Fruit fly (Drosophila melanogaster) whole organism, embryonic: Measurements from ENCODE around the gene CG34288.

Source experiments
- Aef1 ChIP-seq: fragments of 200-800 bp; sonication (Bioruptor generic); IDR thresholded peaks from 3 replicates; pipeline ENCODE4 v1.3.6; 2022; ENCODE audit warnings: missing biosample characterization, missing genetic modification characterization
- Atf3 ChIP-seq: fragments of 200-800 bp; sonication (Bioruptor generic); optimal IDR thresholded peaks from 3 replicates; lab custom pipeline; 2016; ENCODE audit warnings: missing biosample characterization, missing genetic modification characterization
- BEAF-32 ChIP-seq: fragments of 200-800 bp; sonication (Bioruptor generic); optimal IDR thresholded peaks from 3 replicates; lab custom pipeline; 2017; ENCODE audit warnings: missing biosample characterization, missing genetic modification characterization, mild to moderate bottlenecking, moderate library complexity, missing genetic modification reagents
- BtbVII ChIP-seq: fragments of 200-800 bp; sonication (Bioruptor generic); optimal IDR thresholded peaks from 3 replicates; lab custom pipeline; 2017; ENCODE audit warnings: missing biosample characterization, mild to moderate bottlenecking, missing genetic modification characterization
- CG10979 ChIP-seq: fragments of 200-800 bp; sonication (Bioruptor generic); optimal IDR thresholded peaks from 2 replicates; lab custom pipeline; 2018; ENCODE audit warnings: missing biosample characterization, mild to moderate bottlenecking, missing genetic modification characterization, moderate library complexity
- CG12391 ChIP-seq: fragments of 200-800 bp; sonication (Bioruptor generic); optimal IDR thresholded peaks from 3 replicates; lab custom pipeline; 2018; ENCODE audit warnings: missing biosample characterization, mild to moderate bottlenecking, missing genetic modification characterization, moderate library complexity
- CG12769 ChIP-seq: fragments of 200-800 bp; sonication (Bioruptor generic); optimal IDR thresholded peaks from 2 replicates; lab custom pipeline; 2019; ENCODE audit warnings: missing biosample characterization, mild to moderate bottlenecking, missing genetic modification characterization, moderate library complexity
- CG14014 ChIP-seq: fragments of 200-800 bp; sonication (Bioruptor generic); IDR thresholded peaks from 2 replicates; pipeline ENCODE4 v1.3.6; 2022; ENCODE audit warnings: missing biosample characterization, missing genetic modification characterization
- CG14710 ChIP-seq: fragments of 200-800 bp; sonication (Bioruptor generic); optimal IDR thresholded peaks from 3 replicates; lab custom pipeline; 2019; ENCODE audit warnings: missing biosample characterization, mild to moderate bottlenecking, missing genetic modification characterization, moderate library complexity
- CG1603 ChIP-seq: fragments of 200-800 bp; sonication (Bioruptor generic); optimal IDR thresholded peaks from 2 replicates; lab custom pipeline; 2019; ENCODE audit warnings: missing biosample characterization, mild to moderate bottlenecking, missing genetic modification characterization, moderate library complexity
- CG17802 ChIP-seq: fragments of 200-800 bp; sonication (Bioruptor generic); optimal IDR thresholded peaks from 2 replicates; lab custom pipeline; 2018; ENCODE audit warnings: missing biosample characterization, mild to moderate bottlenecking, missing genetic modification characterization, moderate library complexity
- CG2120 ChIP-seq: fragments of 200-800 bp; sonication (Bioruptor generic); optimal IDR thresholded peaks from 3 replicates; lab custom pipeline; 2016; ENCODE audit warnings: missing biosample characterization, missing genetic modification characterization
- CG34224 ChIP-seq: fragments of 200-800 bp; sonication (Bioruptor generic); IDR thresholded peaks from 3 replicates; pipeline ENCODE4 v1.3.6; 2022; ENCODE audit warnings: missing biosample characterization, missing genetic modification characterization; ENCODE audit not compliant: partially characterized antibody
- CG34422 ChIP-seq: fragments of 200-800 bp; sonication (Bioruptor generic); IDR thresholded peaks from 3 replicates; pipeline ENCODE4 v1.3.6; 2022; ENCODE audit warnings: missing biosample characterization, missing genetic modification characterization
- CG4854 ChIP-seq: fragments of 200-800 bp; sonication (Bioruptor generic); optimal IDR thresholded peaks from 2 replicates; lab custom pipeline; 2016; ENCODE audit warnings: missing biosample characterization, missing genetic modification characterization, inconsistent platforms
- CG8290 ChIP-seq, 3 experiments: fragments of 200-800 bp; sonication (Bioruptor generic); optimal IDR thresholded peaks; 2 replicates each; lab custom pipeline; 2016 to 2019; ENCODE audit warnings: missing biosample characterization in 3 of 3, missing genetic modification characterization in 3 of 3, mild to moderate bottlenecking in 2 of 3, moderate library complexity in 1 of 3
- Dll ChIP-seq: fragments of 200-800 bp; sonication (Bioruptor generic); IDR thresholded peaks from 4 replicates; pipeline ENCODE4 v1.3.6; 2022; ENCODE audit warnings: missing biosample characterization, missing genetic modification characterization; ENCODE audit not compliant: partially characterized antibody
- Dp ChIP-seq: fragments of 200-800 bp; sonication (Bioruptor generic); optimal IDR thresholded peaks from 2 replicates; lab custom pipeline; 2018; ENCODE audit warnings: missing biosample characterization, mild to moderate bottlenecking, missing genetic modification characterization, moderate library complexity
- E2f2 ChIP-seq: fragments of 200-800 bp; sonication (Bioruptor generic); IDR thresholded peaks from 2 replicates; pipeline ENCODE4 v1.3.6; 2022; ENCODE audit warnings: missing biosample characterization, missing genetic modification characterization
- Ets65A ChIP-seq: fragments of 200-800 bp; sonication (Bioruptor generic); peaks from one replicate; lab custom pipeline; 2016; ENCODE audit warnings: missing biosample characterization, missing genetic modification characterization
- Fer1 ChIP-seq: fragments of 200-800 bp; sonication (Bioruptor generic); optimal IDR thresholded peaks from 2 replicates; lab custom pipeline; 2017; ENCODE audit warnings: missing biosample characterization, mild to moderate bottlenecking, missing genetic modification characterization
- Hr78 ChIP-seq, 2 experiments: fragments of 200-800 bp in 1 of 2; fragments of >200 bp in 1 of 2; sonication (Bioruptor generic) in 1 of 2; optimal IDR thresholded peaks; 2 replicates each; lab custom pipeline; 2017 to 2019; ENCODE audit warnings: missing biosample characterization in 2 of 2, missing genetic modification characterization in 2 of 2, mild to moderate bottlenecking in 1 of 2, moderate library complexity in 1 of 2
- Jarid2 ChIP-seq: fragments of 200-800 bp; sonication (Bioruptor generic); optimal IDR thresholded peaks from 3 replicates; lab custom pipeline; 2017; ENCODE audit warnings: mild to moderate bottlenecking, missing biosample characterization, missing genetic modification reagents, missing genetic modification characterization
- MBD-R2 ChIP-seq: fragments of 200-800 bp; sonication (Bioruptor generic); IDR thresholded peaks from 2 replicates; pipeline ENCODE4 v1.3.6; 2022; ENCODE audit warnings: missing biosample characterization, missing genetic modification characterization
- Mad ChIP-seq: fragments of 200-800 bp; sonication (Bioruptor generic); optimal IDR thresholded peaks from 2 replicates; lab custom pipeline; 2016; ENCODE audit warnings: missing biosample characterization, missing genetic modification characterization
- Med ChIP-seq: fragments of 200-800 bp; sonication (Bioruptor generic); peaks from one replicate; lab custom pipeline; 2016; ENCODE audit warnings: missing biosample characterization, missing genetic modification characterization, mild to moderate bottlenecking, inconsistent platforms, moderate library complexity
- Myb ChIP-seq: fragments of 200-800 bp; sonication (Bioruptor generic); optimal IDR thresholded peaks from 2 replicates; lab custom pipeline; 2016; ENCODE audit warnings: missing biosample characterization, missing genetic modification characterization
- NfI ChIP-seq: fragments of 200-800 bp; sonication (Bioruptor generic); optimal IDR thresholded peaks from 3 replicates; lab custom pipeline; 2018; ENCODE audit warnings: missing biosample characterization, mild to moderate bottlenecking, missing genetic modification characterization, moderate library complexity
- Pdp1 ChIP-seq, 2 experiments: fragments of 200-800 bp; sonication (Bioruptor generic); optimal IDR thresholded peaks; 3 replicates each; lab custom pipeline; 2016; ENCODE audit warnings: missing biosample characterization in 2 of 2, missing genetic modification characterization in 2 of 2, mild to moderate bottlenecking in 1 of 2, moderate library complexity in 1 of 2
- Scr ChIP-seq: fragments of 200-800 bp; sonication (Bioruptor generic); IDR thresholded peaks from 2 replicates; pipeline ENCODE4 v1.3.6; 2022; ENCODE audit warnings: missing biosample characterization, missing genetic modification characterization; ENCODE audit not compliant: partially characterized antibody
- ap ChIP-seq: fragments of 200-800 bp; sonication (Bioruptor generic); IDR thresholded peaks from 2 replicates; pipeline ENCODE4 v1.3.6; 2022; ENCODE audit warnings: missing biosample characterization, missing genetic modification characterization
- ato ChIP-seq: fragments of 200-800 bp; sonication (Bioruptor generic); IDR thresholded peaks from 2 replicates; pipeline ENCODE4 v1.3.6; 2022; ENCODE audit warnings: missing biosample characterization, missing genetic modification characterization; ENCODE audit not compliant: partially characterized antibody
- cas ChIP-seq: fragments of 200-800 bp; sonication (Bioruptor generic); IDR thresholded peaks from 2 replicates; pipeline ENCODE4 v1.3.6; 2022; ENCODE audit warnings: missing biosample characterization, missing genetic modification characterization
- ci ChIP-seq: fragments of 200-800 bp; sonication (Bioruptor generic); IDR thresholded peaks from 3 replicates; pipeline ENCODE4 v1.3.6; 2022; ENCODE audit warnings: missing biosample characterization, missing genetic modification characterization
- corto ChIP-seq: fragments of 200-800 bp; sonication (Bioruptor generic); optimal IDR thresholded peaks from 2 replicates; lab custom pipeline; 2016; ENCODE audit warnings: missing biosample characterization, mild to moderate bottlenecking, missing genetic modification characterization, moderate library complexity
- crp ChIP-seq, 2 experiments: fragments of 200-800 bp; sonication (Bioruptor generic); optimal IDR thresholded peaks; 2 replicates in 1 of 2; 3 replicates in 1 of 2; lab custom pipeline; 2017; ENCODE audit warnings: missing biosample characterization in 2 of 2, missing genetic modification characterization in 2 of 2, mild to moderate bottlenecking in 1 of 2, moderate library complexity in 1 of 2
- en ChIP-seq: fragments of 200-800 bp; sonication (Bioruptor generic); optimal IDR thresholded peaks from 2 replicates; lab custom pipeline; 2016; ENCODE audit warnings: missing biosample characterization, missing genetic modification characterization
- hkb ChIP-seq, 2 experiments: fragments of 200-800 bp in 1 of 2; fragments of >200 bp in 1 of 2; sonication (Bioruptor generic) in 1 of 2; IDR thresholded peaks in 1 of 2; optimal IDR thresholded peaks in 1 of 2; 2 replicates each; pipeline versions ENCODE4 v1.3.6 to Lab custom; 2017 to 2022; ENCODE audit warnings: missing biosample characterization in 1 of 2, missing genetic modification characterization in 1 of 2
- lilli ChIP-seq: fragments of 200-800 bp; sonication (Bioruptor generic); optimal IDR thresholded peaks from 3 replicates; lab custom pipeline; 2016; ENCODE audit warnings: missing biosample characterization, missing genetic modification characterization
- nerfin-1 ChIP-seq: fragments of 200-800 bp; sonication (Bioruptor generic); optimal IDR thresholded peaks from 3 replicates; lab custom pipeline; 2019; ENCODE audit warnings: missing biosample characterization, mild to moderate bottlenecking, missing genetic modification characterization, moderate library complexity
- phol ChIP-seq: fragments of 200-800 bp; sonication (Bioruptor generic); optimal IDR thresholded peaks from 3 replicates; lab custom pipeline; 2018; ENCODE audit warnings: missing biosample characterization, mild to moderate bottlenecking, missing genetic modification characterization, moderate library complexity
- pzg ChIP-seq: fragments of 200-800 bp; sonication (Bioruptor generic); optimal IDR thresholded peaks from 3 replicates; lab custom pipeline; 2018; ENCODE audit warnings: missing biosample characterization, mild to moderate bottlenecking, missing genetic modification characterization, moderate library complexity
- schlank ChIP-seq: fragments of 200-800 bp; sonication (Bioruptor generic); optimal IDR thresholded peaks from 2 replicates; lab custom pipeline; 2018; ENCODE audit warnings: missing biosample characterization, mild to moderate bottlenecking, missing genetic modification characterization
- sna ChIP-seq: fragments of 200-800 bp; sonication (Bioruptor generic); IDR thresholded peaks from 2 replicates; pipeline ENCODE4 v1.3.6; 2022; ENCODE audit warnings: missing biosample characterization, missing genetic modification characterization; ENCODE audit not compliant: partially characterized antibody
- ssp ChIP-seq: fragments of 200-800 bp; sonication (Bioruptor generic); IDR thresholded peaks from 2 replicates; pipeline ENCODE4 v1.3.6; 2022; ENCODE audit warnings: missing biosample characterization, missing genetic modification characterization
- tna ChIP-seq: fragments of 200-800 bp; sonication (Bioruptor generic); IDR thresholded peaks from 2 replicates; pipeline ENCODE4 v1.3.6; 2022; ENCODE audit warnings: missing biosample characterization, missing genetic modification characterization; ENCODE audit not compliant: partially characterized antibody
- trh ChIP-seq: fragments of 200-800 bp; sonication (Bioruptor generic); optimal IDR thresholded peaks from 2 replicates; lab custom pipeline; 2016; ENCODE audit warnings: missing biosample characterization, missing genetic modification characterization
- wor ChIP-seq: fragments of 200-800 bp; sonication (Bioruptor generic); IDR thresholded peaks from 2 replicates; pipeline ENCODE4 v1.3.6; 2022; ENCODE audit warnings: missing biosample characterization, missing genetic modification characterization

Gene CG34288

DNA sequence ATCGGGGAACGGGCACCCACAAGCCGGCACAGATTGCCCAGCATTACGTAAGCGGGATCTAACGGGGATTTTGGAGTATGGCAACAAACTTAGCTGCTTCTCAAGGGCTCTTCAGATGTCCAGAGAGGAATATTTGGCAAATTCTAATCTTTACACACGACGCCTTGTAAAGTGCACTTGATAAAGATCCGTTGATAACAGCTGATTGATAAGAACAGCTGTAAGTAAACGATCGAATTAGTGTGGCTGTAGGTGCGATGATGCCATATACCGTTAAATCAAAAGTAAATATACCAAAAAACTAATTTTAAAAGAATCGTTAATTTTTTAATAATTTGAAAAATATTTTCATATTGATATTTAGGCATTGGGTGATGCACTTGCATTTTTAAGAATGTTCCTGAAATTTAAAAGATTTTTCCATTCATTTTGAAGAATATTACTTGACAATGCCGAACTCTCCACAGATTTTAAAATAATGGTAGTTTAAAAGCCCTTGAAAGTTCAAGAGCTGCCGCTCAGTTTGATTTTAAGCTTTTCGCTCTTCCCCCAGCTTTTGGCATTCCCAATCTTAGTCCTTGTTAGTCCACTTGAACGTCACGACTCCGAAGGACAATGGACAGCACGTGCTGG, 21.0 kb upstream of the CG34288 start, which contains the start of the genes CG5377 and Nrx-1 (continued):
- peak; percentile 60 for TF ChIP-seq Dp (GFP tag; lab: Kevin White, UChicago)
- peak; percentile 77 for TF ChIP-seq CG14710
- no peak for TF ChIP-seq corto (GFP tag; lab: Kevin White, UChicago)
- peak; percentile 74 for TF ChIP-seq MBD-R2 (GFP tag; lab: Robert Waterston, UW)
- TF ChIP-seq CG10979 (tag; lab: Kevin White, UChicago): no peak
- TF ChIP-seq Dll: peak; percentile 45; the same call in 1 of the 4 replicates
- no peak for TF ChIP-seq Aef1 (GFP tag; lab: Robert Waterston, UW)
- peak in 1 of 2 experiments; percentile 78 for TF ChIP-seq Pdp1 (GFP tag; optimal IDR thresholded peaks at IDR 0.05; lab: Kevin White, UChicago)
- TF ChIP-seq tna: no peak
- TF ChIP-seq trh (GFP tag; lab: Kevin White, UChicago): no peak
- TF ChIP-seq pzg: peak; percentile 43
- TF ChIP-seq BtbVII (GFP tag; lab: Kevin White, UChicago): no peak
- peak; percentile 7 for TF ChIP-seq BEAF-32
- TF ChIP-seq CG12391 (tag; lab: Kevin White, UChicago): no peak
- TF ChIP-seq Mad (GFP tag; lab: Kevin White, UChicago): no peak
- TF ChIP-seq CG12769 (tag; lab: Kevin White, UChicago): no peak
- peak; percentile 35; the same call in 1 of the 3 replicates for TF ChIP-seq CG34224 (GFP tag; lab: Robert Waterston, UW)
- TF ChIP-seq Fer1 (GFP tag; lab: Kevin White, UChicago): no peak
- TF ChIP-seq Myb: peak; percentile 53
- 0 out of 2 replicates have a peak, but pooled peaks have one; percentile 17 for TF ChIP-seq sna (GFP tag; lab: Robert Waterston, UW)
- TF ChIP-seq phol (tag; lab: Kevin White, UChicago): peak; percentile 21
- TF ChIP-seq ap (GFP tag; lab: Robert Waterston, UW): no peak
- TF ChIP-seq Atf3 (GFP tag; lab: Kevin White, UChicago): no peak
- peak; percentile 27 for TF ChIP-seq CG1603 (tag; lab: Kevin White, UChicago)
- no peak for TF ChIP-seq CG8290 (GFP tag; optimal IDR thresholded peaks at IDR 0.05; lab: Kevin White, UChicago)
- no peak for TF ChIP-seq CG8290 (tag; optimal IDR thresholded peaks at IDR 0.05; lab: Kevin White, UChicago)
- no peak for TF ChIP-seq hkb (optimal IDR thresholded peaks at IDR 0.05; lab: Kevin White, UChicago)
- no peak for TF ChIP-seq hkb (GFP tag; IDR thresholded peaks at IDR 0.05; lab: Robert Waterston, UW)
- no peak for TF ChIP-seq CG17802 (tag; lab: Kevin White, UChicago)
- TF ChIP-seq E2f2 (GFP tag; lab: Robert Waterston, UW): peak; percentile 59
- no peak for TF ChIP-seq cas (GFP tag; lab: Robert Waterston, UW)
- peak; percentile 51 to 92 for TF ChIP-seq crp (GFP tag; optimal IDR thresholded peaks at IDR 0.05; lab: Kevin White, UChicago)
- TF ChIP-seq CG34422: peak; percentile 6; the same call in 1 of the 3 replicates
- no peak for TF ChIP-seq wor (GFP tag; lab: Robert Waterston, UW)
- no peak for TF ChIP-seq en (GFP tag; lab: Kevin White, UChicago)
- TF ChIP-seq Jarid2 (GFP tag; lab: Kevin White, UChicago): no peak
- no peak for TF ChIP-seq ssp (GFP tag; lab: Robert Waterston, UW)
- TF ChIP-seq, all 482 proteins: peak for 23

- TF ChIP-seq schlank (tag; lab: Kevin White, UChicago) (no peak), Scr (GFP tag; lab: Robert Waterston, UW) (no peak), nerfin-1 (tag; lab: Kevin White, UChicago) (no peak), CG4854 (no peak), Hr78 (GFP tag; optimal IDR thresholded peaks at IDR 0.05; lab: Kevin White, UChicago) (no peak), ato (0 out of 2 replicates have a peak, but pooled peaks have one; percentile 8), CG14014 (GFP tag; lab: Robert Waterston, UW) (no peak), ci (GFP tag; lab: Robert Waterston, UW) (0 out of 3 replicates have a peak, but pooled peaks have one; percentile 19), CG2120 (GFP tag; lab: Kevin White, UChicago) (no peak), NfI (GFP tag; lab: Kevin White, UChicago) (no peak), lilli (GFP tag; lab: Kevin White, UChicago) (peak; percentile 10), Med (GFP tag; lab: Kevin White, UChicago) (peak; percentile 74), Ets65A (GFP tag; lab: Kevin White, UChicago) (peak; percentile 76)
Observed at dm6 chr3R:22465984-22466530, 19.0 kb upstream of the CG34288 start, which contains the start of gene Pebp1. TSS of gene Pebp1 (plus strand) at chr3R:22466034.
